Worm (Caenorhabditis elegans): ENCODE results near the gene C50E3.15.

The C50E3.15 gene

ce11 chrV:7601443-7601842 is 16.8 kb upstream of the C50E3.15 start, which contains the start of gene scl-26:
TSS of gene scl-26 (minus strand) at chrV:7601543.
- no peak for TF ChIP-seq ccch-3 (GFP tag; optimal IDR thresholded peaks at IDR 0.05)
- no peak for TF ChIP-seq unc-62 (GFP tag; optimal IDR thresholded peaks at IDR 0.05)
- TF ChIP-seq B0336.3 (GFP tag; IDR thresholded peaks at IDR 0.05): no peak
- no peak for TF ChIP-seq unc-130 (GFP tag; optimal IDR thresholded peaks at IDR 0.05)
- TF ChIP-seq F39B2.1 (GFP tag; IDR thresholded peaks at IDR 0.05): no peak
- TF ChIP-seq attf-6 (GFP tag; IDR thresholded peaks at IDR 0.05): no peak
- no peak for TF ChIP-seq ZK185.1 (tag; optimal IDR thresholded peaks at IDR 0.05; ENCODE audit: poor library complexity, severe bottlenecking)
- TF ChIP-seq C17E4.6 (GFP tag; IDR thresholded peaks at IDR 0.05): no peak
- TF ChIP-seq sea-2 (GFP tag; IDR thresholded peaks at IDR 0.05): no peak
- no peak for TF ChIP-seq ztf-26 (tag; optimal IDR thresholded peaks at IDR 0.05)
- TF ChIP-seq T07F8.4 (tag; optimal IDR thresholded peaks at IDR 0.05): no peak
- no peak for TF ChIP-seq him-1 (tag; optimal IDR thresholded peaks at IDR 0.05)

DNA sequence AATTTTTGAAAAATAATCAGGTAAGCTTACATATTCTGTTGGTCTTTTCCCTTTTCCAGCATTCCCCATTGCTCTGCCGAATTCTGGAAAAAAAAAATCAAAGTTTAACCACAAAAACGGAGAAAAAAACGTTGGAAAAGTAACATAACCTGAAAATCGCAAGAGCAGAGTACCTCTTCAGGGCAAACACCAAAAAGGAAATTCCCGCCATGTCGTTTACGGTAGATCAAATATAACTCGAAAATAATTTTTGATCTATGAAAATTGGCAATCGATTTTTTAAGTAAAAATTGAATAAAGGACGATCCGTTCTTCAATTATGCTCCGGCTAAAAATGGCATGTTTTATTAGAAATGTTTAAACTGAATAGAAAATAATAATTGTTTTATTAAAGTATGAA is 14.8 kb upstream of the C50E3.15 start, which contains the start of gene C50E3.11:
TSS of gene C50E3.11 (minus strand) at position 83 of the 400 bp plus-strand sequence.
- TF ChIP-seq ceh-100 (GFP tag; IDR thresholded peaks at IDR 0.05) (no peak), tbx-9 (tag; optimal IDR thresholded peaks at IDR 0.05; ENCODE audit: borderline replicate concordance) (no peak), Y53G8AR.9 (GFP tag; conservative IDR thresholded peaks at IDR 0.05) (no peak), atf-7 (tag; optimal IDR thresholded peaks at IDR 0.05) (no peak), ceh-79 (tag; optimal IDR thresholded peaks at IDR 0.05) (no peak), lsy-27 (tag; optimal IDR thresholded peaks at IDR 0.05; ENCODE audit: borderline replicate concordance, insufficient read depth) (no peak), nfya-1 (tag; optimal IDR thresholded peaks at IDR 0.05; ENCODE audit: borderline replicate concordance, insufficient read depth) (no peak), F10E7.11 (tag; optimal IDR thresholded peaks at IDR 0.05) (no peak), ztf-6 (GFP tag; IDR thresholded peaks at IDR 0.05) (no peak), xnd-1 (tag; optimal IDR thresholded peaks at IDR 0.05) (no peak), madf-6 (GFP tag; IDR thresholded peaks at IDR 0.05) (peak; percentile 84), akir-1 (GFP tag; optimal IDR thresholded peaks at IDR 0.05) (no peak), egl-18 (GFP tag; IDR thresholded peaks at IDR 0.05) (no peak), efl-1 (GFP tag; optimal IDR thresholded peaks at IDR 0.05) (peak; percentile 86), somi-1 (GFP tag; optimal IDR thresholded peaks at IDR 0.05) (no peak), gei-17 (GFP tag; optimal IDR thresholded peaks at IDR 0.05) (no peak), unc-62 (GFP tag; optimal IDR thresholded peaks at IDR 0.05) (no peak), mxl-1 (tag; optimal IDR thresholded peaks at IDR 0.05) (no peak), madf-8 (GFP tag; conservative IDR thresholded peaks at IDR 0.05) (peak; percentile 26; the same call in 1 of the 2 replicates), T26A5.8 (tag; optimal IDR thresholded peaks at IDR 0.05) (no peak), Y56A3A.18 (GFP tag; IDR thresholded peaks at IDR 0.05) (no peak), dpl-1 (GFP tag; optimal IDR thresholded peaks at IDR 0.05) (peak; percentile 28), lin-35 (GFP tag; optimal IDR thresholded peaks at IDR 0.05) (no peak), unc-130 (GFP tag; optimal IDR thresholded peaks at IDR 0.05) (no peak), F57C9.4 (tag; optimal IDR thresholded peaks at IDR 0.05) (no peak)

DNA sequence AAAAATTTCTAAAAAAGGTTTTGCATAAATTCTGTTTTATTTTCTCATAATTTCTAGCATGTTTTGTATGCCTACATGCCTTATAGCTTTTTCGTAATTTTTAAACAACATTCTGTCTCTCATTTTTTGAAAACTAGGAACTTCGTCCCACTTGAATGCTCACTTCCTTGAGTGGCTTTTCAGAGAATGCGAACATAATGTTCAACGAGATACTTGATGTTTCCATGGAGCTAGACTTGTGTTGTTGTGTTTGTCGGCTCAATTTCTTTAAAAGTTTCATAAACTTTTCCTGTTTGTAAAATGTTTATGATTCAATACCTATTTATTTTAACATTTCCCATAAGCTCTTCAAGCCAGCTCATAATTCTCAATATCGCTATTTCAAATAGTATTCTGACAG is 13.4 kb upstream of the C50E3.15 start, which contains the start of gene clec-213:
TSS of gene clec-213 (plus strand) at position 301 of the 400 bp plus-strand sequence.
- TF ChIP-seq zim-3 (tag; optimal IDR thresholded peaks at IDR 0.05) (no peak), ceh-100 (GFP tag; IDR thresholded peaks at IDR 0.05) (no peak), sea-2 (GFP tag; IDR thresholded peaks at IDR 0.05) (no peak), F10E7.11 (tag; optimal IDR thresholded peaks at IDR 0.05) (no peak)

All from whole organism, young adult.